Worm (Caenorhabditis elegans) whole organism, L1 larva: ENCODE data around the gene hmg-11.

Experiments used
- ama-1 ChIP-seq: fragments of 150-350 bp; optimal IDR thresholded peaks from 2 replicates; lab custom pipeline; 2014
- elt-2 ChIP-seq: sonication (generic microtip); optimal IDR thresholded peaks from 2 replicates; lab custom pipeline; 2016; ENCODE audit warnings: missing genetic modification characterization, mild to moderate bottlenecking, inconsistent platforms, missing compliant biosample characterization, missing genetic modification reagents
- lin-13 ChIP-seq: fragments of 150-350 bp; optimal IDR thresholded peaks from 2 replicates; lab custom pipeline; 2014; ENCODE audit warnings: missing biosample characterization, missing genetic modification reagents, missing genetic modification characterization
- lsy-2 ChIP-seq, 2 experiments: fragments of 150-350 bp; optimal IDR thresholded peaks; 2 replicates each; lab custom pipeline; 2014; ENCODE audit warnings: missing biosample characterization in 2 of 2, missing genetic modification characterization in 2 of 2
- nhr-19 ChIP-seq: fragments of 200-800 bp; sonication (Bioruptor generic); conservative IDR thresholded peaks from 2 replicates; pipeline ENCODE4 v1.3.6; 2022; ENCODE audit warnings: missing genetic modification characterization, missing compliant biosample characterization
- nhr-237 ChIP-seq: fragments of 150-350 bp; optimal IDR thresholded peaks from 2 replicates; lab custom pipeline; 2014; ENCODE audit warnings: missing biosample characterization, missing genetic modification characterization
- nhr-77 ChIP-seq: fragments of 150-350 bp; optimal IDR thresholded peaks from 2 replicates; lab custom pipeline; 2014; ENCODE audit warnings: missing biosample characterization, missing genetic modification characterization
- snpc-4 ChIP-seq: fragments of 150-350 bp; optimal IDR thresholded peaks from 2 replicates; lab custom pipeline; 2014; ENCODE audit warnings: missing biosample characterization, missing genetic modification characterization
- sox-4 ChIP-seq: sonication (generic microtip); optimal IDR thresholded peaks from 2 replicates; lab custom pipeline; 2016; ENCODE audit warnings: missing genetic modification characterization, missing compliant biosample characterization
- ztf-11 ChIP-seq, 2 experiments: sonication (generic microtip); optimal IDR thresholded peaks; 2 replicates each; lab custom pipeline; 2016 to 2017; ENCODE audit warnings: missing genetic modification characterization in 2 of 2, missing biosample characterization in 1 of 2, missing compliant biosample characterization in 1 of 2

ce11 chrII:4684852-4685251 lies 12.0 kb downstream of the hmg-11 start:
- TF ChIP-seq lsy-2 (tag; optimal IDR thresholded peaks at IDR 0.05; lab: Kevin White, UChicago) (no peak), snpc-4 (tag; lab: Kevin White, UChicago) (no peak), nhr-237 (tag; lab: Kevin White, UChicago) (no peak), nhr-77 (tag; lab: Kevin White, UChicago) (no peak), ama-1 (lab: Kevin White, UChicago) (no peak), nhr-19 (GFP tag; lab: Robert Waterston, UW) (no peak), lin-13 (GFP tag; lab: Kevin White, UChicago) (no peak), sox-4 (tag; lab: Kevin White, UChicago) (no peak), ztf-11 (tag; optimal IDR thresholded peaks at IDR 0.05; lab: Kevin White, UChicago) (no peak), elt-2 (tag; lab: Kevin White, UChicago) (no peak)
